Worm (Caenorhabditis elegans) whole organism, dauer: ENCODE data around the gene C49H3.4.

Experiments
- unc-62 ChIP-seq: sonication (generic microtip); optimal IDR thresholded peaks from 2 replicates; lab custom pipeline; 2017; ENCODE audit warnings: missing biosample characterization, missing genetic modification reagents, missing genetic modification characterization

C49H3.4 gene

DNA sequence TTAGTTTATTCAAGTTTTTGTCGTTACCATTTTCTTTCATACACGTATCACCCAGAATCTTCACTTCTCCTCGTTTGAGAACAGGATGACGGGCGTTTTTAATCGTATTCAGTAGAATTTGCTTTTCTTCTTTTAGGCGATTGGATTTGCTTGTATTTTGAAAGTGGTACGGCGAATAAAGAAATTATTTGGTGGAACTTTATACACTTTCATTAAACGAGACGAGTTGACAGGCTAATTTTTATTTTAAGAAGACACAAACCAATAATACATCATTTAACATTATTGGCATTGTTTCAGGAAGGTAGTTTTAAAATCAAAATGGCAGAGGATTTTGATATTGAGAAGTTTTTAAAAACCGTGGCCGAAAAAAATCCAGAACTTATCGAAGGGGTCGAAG is at the start of gene C49H3.4:
C49H3.4 (plus strand) TSS at position 301 of the 400 bp plus-strand sequence.
- TF ChIP-seq unc-62 (GFP tag; lab: Kevin White, UChicago) = no peak

DNA sequence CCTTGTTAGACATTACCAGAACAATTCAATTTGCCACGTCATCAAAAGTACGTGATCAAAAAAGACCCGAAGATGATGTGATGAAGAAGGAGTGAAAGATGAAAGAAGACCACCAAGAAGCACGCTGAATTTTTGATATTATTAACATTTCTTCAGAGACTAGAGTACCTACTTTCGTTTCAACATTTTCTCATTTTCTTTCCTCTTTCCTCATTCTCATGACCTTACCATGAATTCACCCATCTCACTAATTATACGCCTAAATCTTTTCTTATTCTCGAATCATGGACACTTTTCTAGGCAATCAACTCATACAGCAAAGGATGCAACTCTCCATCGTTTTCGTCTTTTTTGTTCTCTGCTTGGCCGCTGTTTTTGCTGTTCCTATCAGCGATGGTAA is 46.5 kb upstream of the C49H3.4 start, which contains the start of gene flp-10:
flp-10 (plus strand) TSS at position 301 of the 400 bp plus-strand sequence.
- TF ChIP-seq unc-62 (GFP tag; lab: Kevin White, UChicago) = no peak

DNA sequence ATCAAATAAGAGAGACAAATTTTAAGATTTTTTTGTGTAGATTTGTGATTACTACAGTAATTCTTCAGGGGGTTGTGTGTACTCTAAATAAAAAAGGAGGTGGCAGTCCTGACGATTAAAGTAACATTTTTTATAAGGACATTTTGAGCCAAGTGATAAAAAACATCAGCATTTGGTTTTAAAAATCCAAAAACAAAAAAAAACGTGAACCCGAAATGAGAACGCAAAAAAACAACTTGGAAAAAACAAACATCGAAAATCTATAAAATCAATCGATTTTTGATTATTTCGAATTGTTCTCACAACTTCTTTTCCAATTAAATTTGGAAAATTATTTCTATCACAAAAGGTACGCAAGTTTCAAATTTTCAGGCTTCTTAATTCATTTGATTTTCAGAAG is 44.6 kb upstream of the C49H3.4 start, which contains the start of gene T06C10.3:
T06C10.3 (plus strand) TSS at position 301 of the 400 bp plus-strand sequence.
- TF ChIP-seq unc-62 (GFP tag; lab: Kevin White, UChicago) = no peak

DNA sequence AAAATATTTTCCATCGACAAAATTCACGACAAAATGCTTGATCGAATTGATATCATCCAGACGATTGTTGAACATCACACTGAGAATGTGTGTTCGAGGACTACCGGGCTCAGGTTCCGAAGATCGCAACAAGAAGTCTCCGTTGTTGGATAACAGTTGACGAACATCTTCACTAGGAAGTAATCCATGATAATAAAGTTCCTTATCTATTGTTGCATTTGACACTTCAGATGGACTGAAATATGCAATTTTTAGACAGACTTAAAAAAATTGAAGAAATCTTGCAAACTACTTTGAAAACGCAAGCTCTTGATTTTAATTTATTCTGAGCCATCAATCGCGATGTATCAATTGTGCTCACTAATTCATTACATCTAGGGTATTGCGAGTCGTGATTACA is 37.8 kb upstream of the C49H3.4 start:
- TF ChIP-seq unc-62 (GFP tag; lab: Kevin White, UChicago) = no peak

DNA sequence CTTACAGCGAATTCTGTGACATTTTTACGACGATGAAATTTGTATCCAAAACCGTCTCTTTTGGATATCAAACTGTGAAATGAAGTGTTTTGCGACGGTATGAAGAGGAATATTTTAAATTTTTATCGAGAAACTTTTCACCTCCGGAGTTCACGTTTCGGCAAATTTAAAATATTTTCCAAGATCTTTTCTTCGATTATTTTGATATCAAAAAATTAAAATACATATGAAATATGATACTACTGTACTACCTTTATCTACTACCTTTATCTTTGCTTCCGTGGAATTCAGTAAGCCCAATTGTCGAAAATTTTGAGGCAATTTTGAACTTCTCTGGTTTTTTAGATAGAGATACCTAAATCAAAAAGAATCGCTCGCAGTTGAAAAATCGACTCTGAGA is 37.3 kb upstream of the C49H3.4 start, which contains the start of gene kin-26:
kin-26 (minus strand) TSS at position 101 of the 400 bp plus-strand sequence.
- TF ChIP-seq unc-62 (GFP tag; lab: Kevin White, UChicago) = no peak

DNA sequence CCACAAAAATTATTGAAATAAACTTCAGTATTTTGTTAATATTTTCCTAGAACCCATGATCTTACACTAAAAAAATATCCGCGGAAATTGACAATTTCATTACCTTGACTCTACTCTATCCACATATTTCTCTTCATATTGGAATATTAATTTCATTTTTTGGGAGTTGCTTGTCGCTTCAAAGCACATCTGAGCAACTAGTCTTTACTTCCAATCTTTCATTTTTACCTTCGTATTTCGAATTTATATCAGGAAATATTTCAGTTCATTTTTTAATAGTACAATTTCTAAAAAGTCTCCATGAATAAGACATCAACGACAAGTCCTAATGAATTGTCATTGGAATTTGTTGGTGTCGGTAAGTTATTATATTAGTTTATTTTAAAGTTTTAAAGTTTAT is 36.1 kb upstream of the C49H3.4 start, which contains the start of gene srt-73:
srt-73 (plus strand) TSS at position 301 of the 400 bp plus-strand sequence.
- no peak for TF ChIP-seq unc-62 (GFP tag; lab: Kevin White, UChicago)

DNA sequence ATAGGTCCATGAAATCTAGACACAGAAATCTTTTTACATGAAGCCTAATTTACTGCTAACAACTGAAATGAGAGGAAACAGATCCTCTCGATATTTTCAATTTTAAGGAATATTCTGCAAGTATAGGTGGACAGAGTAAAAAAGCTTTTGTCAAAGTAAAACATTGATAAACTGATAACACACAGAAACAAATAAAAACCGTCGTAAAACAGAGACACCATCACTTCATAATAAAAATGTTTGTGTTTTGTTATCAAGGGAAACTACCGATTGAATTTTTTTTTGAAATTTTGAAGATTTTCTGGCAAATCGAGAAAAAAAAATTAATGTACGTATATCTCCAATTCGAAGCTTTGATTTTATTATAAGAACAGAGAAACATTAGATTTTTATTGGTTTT is 33.9 kb upstream of the C49H3.4 start:
- TF ChIP-seq unc-62 (GFP tag; lab: Kevin White, UChicago) = no peak

DNA sequence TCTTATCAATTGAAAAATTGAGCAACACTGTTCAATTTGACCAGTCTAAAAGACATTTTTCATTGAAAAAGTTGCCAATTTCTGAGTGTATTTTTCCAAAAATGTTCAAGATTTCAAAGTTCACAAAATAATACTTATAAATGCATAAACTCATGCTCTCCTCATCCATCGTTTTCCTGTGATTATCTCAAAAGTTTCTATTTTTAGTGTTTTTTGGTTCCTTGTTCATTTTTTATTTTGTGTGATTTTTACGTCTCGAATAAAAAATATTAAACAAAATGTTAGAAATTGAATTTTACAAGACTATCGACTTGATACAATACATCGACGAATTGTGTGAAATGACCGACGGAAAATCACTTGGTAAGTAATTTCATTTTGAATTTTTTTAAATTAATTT is 33.4 kb upstream of the C49H3.4 start, which contains the start of gene atic-1:
atic-1 (plus strand) TSS at position 301 of the 400 bp plus-strand sequence.
- no peak for TF ChIP-seq unc-62 (GFP tag; lab: Kevin White, UChicago)

DNA sequence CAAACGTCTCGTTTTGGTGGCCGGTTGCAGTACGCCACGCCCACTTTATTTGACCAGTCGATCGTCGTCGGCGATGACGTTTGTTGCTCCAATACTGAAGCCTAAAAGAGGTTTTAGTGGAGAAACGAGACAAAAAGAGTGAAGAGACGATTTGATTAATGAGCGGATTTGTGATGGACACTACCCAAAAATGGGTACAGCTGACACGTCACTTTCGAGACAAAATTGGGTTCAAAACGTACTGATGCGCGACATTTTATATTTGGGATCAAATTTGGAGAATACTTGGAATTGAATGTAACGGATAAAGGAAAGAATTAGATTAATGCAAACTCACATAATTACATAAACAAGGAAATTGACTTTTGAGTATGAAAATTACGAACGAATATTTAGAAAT is 17.6 kb upstream of the C49H3.4 start, which contains the start of gene ilys-4:
ilys-4 (minus strand) TSS at position 101 of the 400 bp plus-strand sequence.
- TF ChIP-seq unc-62 (GFP tag; lab: Kevin White, UChicago) = no peak

DNA sequence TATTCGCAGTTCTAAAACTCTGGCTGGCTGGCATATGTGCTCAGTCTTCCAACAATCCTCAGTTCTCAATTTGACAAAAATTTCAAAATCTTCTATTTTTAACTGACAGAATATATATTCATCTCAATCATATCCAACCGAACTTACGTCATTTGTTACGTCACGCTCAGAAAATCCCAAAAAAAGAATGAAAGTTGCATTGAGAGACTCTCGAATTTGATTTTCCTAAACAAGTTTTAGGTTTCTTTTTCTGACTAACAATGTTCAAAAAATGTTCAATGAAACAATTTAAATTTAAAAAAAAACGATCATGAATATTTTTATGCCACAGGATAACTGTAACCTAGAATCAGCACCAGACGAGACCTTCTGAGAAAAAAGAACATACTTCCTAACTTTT is 17.1 kb upstream of the C49H3.4 start:
- no peak for TF ChIP-seq unc-62 (GFP tag; lab: Kevin White, UChicago)

DNA sequence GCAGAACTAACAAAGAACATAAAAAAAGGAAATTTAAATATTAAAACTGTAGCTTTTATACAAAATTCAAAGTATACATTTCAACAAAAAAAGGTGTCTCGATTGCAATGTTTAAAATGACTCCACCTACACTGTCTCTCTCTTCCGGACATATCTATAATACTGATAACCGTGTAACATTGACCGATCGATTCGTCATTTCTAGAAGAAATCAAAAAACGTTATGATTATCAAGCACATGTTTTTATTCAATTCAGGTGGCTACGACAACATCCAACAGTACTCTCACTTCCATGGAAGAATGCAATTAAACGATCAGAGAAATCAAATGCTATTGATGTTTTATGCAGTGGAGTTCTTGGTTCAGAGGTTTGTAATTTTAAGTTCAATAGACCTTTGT is 16.6 kb upstream of the C49H3.4 start:
- TF ChIP-seq unc-62 (GFP tag; lab: Kevin White, UChicago) = no peak

DNA sequence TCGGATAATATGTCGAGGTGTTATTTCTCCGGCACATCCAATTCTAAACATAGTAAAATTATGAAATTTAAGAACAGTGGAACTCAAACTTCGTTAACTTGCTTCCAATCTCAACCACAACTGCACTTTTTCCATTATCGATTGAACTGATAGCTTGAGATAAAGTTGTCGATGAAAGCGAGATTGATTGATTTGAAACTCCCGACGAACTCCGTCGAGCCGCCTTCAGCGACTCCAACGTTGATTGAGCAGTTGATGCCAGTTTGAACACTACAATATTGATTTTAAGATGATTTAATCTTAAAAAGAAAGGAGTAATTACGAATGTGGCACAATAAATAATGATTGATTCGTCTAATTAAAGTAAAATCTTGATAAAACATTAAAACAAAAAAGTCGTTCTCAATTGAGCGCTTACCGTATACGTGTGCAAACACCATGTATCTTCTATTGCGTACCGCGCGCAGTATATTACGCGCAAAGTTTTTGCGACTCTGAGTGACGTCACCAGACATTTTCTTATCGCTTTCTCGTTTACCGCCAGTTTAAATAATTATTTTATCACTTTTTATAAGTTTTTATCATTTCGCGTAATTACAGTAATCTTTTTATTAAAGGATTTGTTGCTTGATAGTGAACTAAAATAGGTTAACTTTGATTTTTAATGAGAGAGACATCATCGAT is 12.7 kb upstream of the C49H3.4 start, which contains the start of gene arp-11:
arp-11 (minus strand) TSS at position 51 of the 684 bp plus-strand sequence.
- TF ChIP-seq unc-62 (GFP tag; lab: Kevin White, UChicago) = no peak

DNA sequence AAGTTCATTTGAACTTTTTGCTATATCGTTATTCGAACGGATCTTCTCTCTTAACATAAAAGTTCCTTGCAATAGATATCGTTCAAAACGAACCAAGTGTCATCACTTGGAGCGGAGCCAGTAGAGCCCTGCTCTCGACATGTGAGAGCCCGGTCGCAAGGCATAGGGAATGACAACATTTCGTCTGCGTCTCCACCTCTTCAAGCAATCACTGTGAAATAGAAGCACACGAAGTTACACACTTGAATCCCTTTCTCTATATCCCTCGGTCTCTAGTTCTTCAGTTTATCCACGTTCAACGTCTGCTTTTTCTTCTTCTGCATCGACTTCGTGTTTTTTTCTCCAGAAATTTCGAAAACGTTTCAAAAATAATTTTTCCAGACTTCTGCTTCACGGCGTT is 11.7 kb upstream of the C49H3.4 start, which contains the start of gene C49H3.6:
C49H3.6 (plus strand) TSS at position 380 of the 400 bp plus-strand sequence.
- TF ChIP-seq unc-62 (GFP tag; lab: Kevin White, UChicago) = no peak

DNA sequence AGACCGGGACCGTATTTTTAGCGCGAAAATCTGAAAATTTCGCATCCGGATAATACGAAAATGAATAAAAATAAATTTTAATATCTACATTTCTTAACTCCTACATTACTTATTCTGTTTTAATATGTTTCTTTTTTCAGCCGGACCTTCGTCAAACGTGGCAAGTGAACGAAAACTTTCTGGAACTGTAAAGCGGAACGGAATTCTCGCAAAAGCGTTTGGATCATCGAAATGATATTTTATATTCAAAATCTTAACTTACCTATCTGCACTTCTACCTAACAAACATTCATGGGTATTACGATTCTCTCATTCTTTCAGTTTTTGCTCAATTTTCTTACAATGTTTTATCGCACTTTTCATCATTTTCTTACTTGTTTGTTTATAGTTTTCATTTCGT is 8.4 kb upstream of the C49H3.4 start:
- TF ChIP-seq unc-62 (GFP tag; lab: Kevin White, UChicago) = no peak

DNA sequence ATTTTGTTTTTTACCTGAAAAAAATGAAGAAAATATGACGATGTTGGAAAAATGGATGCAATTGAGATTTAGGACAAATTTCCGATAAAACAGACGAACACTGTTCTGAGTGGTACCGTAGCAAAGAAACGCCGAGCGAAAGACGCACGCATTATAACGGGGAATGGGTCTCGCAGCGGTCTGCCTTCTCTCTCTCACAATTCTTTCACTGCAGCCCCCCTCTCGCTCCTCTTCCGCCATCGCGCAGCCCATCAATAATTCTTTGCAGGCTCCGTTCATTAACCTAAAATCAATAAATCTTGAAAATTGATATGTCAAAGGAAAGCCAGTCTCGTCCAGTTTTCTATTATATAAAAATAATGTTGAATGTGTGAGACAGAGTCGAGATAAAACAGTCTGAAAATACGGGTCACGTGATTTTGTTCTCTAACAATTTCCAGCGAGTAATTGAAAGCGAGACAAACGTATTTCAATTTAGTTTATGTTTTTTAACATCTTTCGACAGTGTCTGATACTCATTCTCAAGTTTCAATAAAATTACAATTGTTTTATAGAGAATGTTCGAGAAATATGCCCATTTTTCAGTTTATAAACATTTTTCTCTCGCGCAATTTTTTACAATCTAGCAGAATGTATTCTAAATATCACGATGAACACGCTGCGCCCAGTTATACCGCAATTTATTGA is 5.5 kb upstream of the C49H3.4 start:
- no peak for TF ChIP-seq unc-62 (GFP tag; lab: Kevin White, UChicago)

DNA sequence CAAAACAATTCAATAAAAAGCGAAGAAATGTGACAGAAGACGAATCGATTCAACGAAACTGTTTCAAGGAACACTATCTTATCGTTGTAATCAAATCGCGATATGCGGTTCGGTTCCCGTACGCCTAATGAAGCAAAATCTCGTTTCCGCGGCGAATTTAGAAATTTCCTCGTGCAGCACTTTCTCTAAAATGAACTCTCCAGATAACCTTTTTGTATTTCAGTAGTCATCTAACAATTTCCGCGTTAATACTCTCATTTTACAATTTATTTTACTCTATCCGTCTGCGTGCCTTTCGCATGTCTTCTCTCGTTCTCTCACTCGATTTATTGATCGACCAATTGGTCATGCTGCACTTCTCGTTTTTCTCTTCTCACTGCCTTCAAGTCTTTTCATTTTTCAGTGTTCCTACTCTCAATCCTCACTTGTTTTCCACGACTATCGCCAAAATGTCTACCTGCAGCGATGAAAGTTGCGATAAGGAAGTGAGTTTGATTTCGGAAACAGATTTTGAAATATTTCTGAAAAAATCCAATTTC is 4.8 kb upstream of the C49H3.4 start, which contains the start of the genes npp-27 and ntl-4:
npp-27 (minus strand) TSS at position 51 of the 539 bp plus-strand sequence.
ntl-4 (plus strand) TSS at position 379 of the 539 bp plus-strand sequence.
- no peak for TF ChIP-seq unc-62 (GFP tag; lab: Kevin White, UChicago)
